Worm (Caenorhabditis elegans) whole organism, mixed stage, embryonic: ENCODE results near the gene fbxa-215.

Experiments used
- M03D4.4 ChIP-seq: sonication (generic microtip); optimal IDR thresholded peaks from 2 replicates; lab custom pipeline; 2017; ENCODE audit warnings: mild to moderate bottlenecking, missing genetic modification characterization, missing compliant biosample characterization
- bed-3 ChIP-seq: fragments of 200-800 bp; sonication (Bioruptor generic); optimal IDR thresholded peaks from 3 replicates; lab custom pipeline; 2018; ENCODE audit warnings: mild to moderate bottlenecking, missing genetic modification characterization, moderate library complexity, missing compliant biosample characterization
- blmp-1 ChIP-seq: fragments of 150-350 bp; optimal IDR thresholded peaks from 2 replicates; lab custom pipeline; 2014; ENCODE audit warnings: missing biosample characterization, missing genetic modification characterization
- ceh-39 ChIP-seq: fragments of 150-350 bp; optimal IDR thresholded peaks from 2 replicates; lab custom pipeline; 2014; ENCODE audit warnings: missing biosample characterization, missing genetic modification characterization
- ceh-43 ChIP-seq: fragments of 200-800 bp; sonication (Bioruptor generic); optimal IDR thresholded peaks from 2 replicates; lab custom pipeline; 2018; ENCODE audit warnings: mild to moderate bottlenecking, missing genetic modification characterization, moderate library complexity, missing compliant biosample characterization
- ceh-83 ChIP-seq: fragments of 200-800 bp; sonication (Bioruptor generic); optimal IDR thresholded peaks from 2 replicates; lab custom pipeline; 2018; ENCODE audit warnings: mild to moderate bottlenecking, missing genetic modification characterization, missing compliant biosample characterization
- ces-1 ChIP-seq: fragments of 150-350 bp; optimal IDR thresholded peaks from 2 replicates; lab custom pipeline; 2014; ENCODE audit warnings: missing biosample characterization, missing genetic modification reagents, missing genetic modification characterization
- cnd-1 ChIP-seq: fragments of 200-800 bp; sonication (Bioruptor generic); optimal IDR thresholded peaks from 2 replicates; lab custom pipeline; 2018; ENCODE audit warnings: mild to moderate bottlenecking, missing genetic modification characterization, missing compliant biosample characterization
- drap-1 ChIP-seq: fragments of 200-800 bp; sonication (Bioruptor generic); optimal IDR thresholded peaks from 3 replicates; lab custom pipeline; 2018; ENCODE audit warnings: mild to moderate bottlenecking, missing genetic modification characterization, missing compliant biosample characterization
- elt-1 ChIP-seq: sonication (generic microtip); optimal IDR thresholded peaks from 2 replicates; lab custom pipeline; 2017; ENCODE audit warnings: missing genetic modification characterization, mild to moderate bottlenecking, missing compliant biosample characterization, antibody characterized with exemption, moderate library complexity, borderline replicate concordance; ENCODE audit not compliant: insufficient read depth
- elt-3 ChIP-seq: fragments of 150-350 bp; optimal IDR thresholded peaks from 2 replicates; lab custom pipeline; 2014; ENCODE audit warnings: missing biosample characterization, missing genetic modification characterization
- flh-1 ChIP-seq: fragments of 200-800 bp; sonication (Bioruptor generic); optimal IDR thresholded peaks from 2 replicates; lab custom pipeline; 2018; ENCODE audit warnings: mild to moderate bottlenecking, missing genetic modification characterization, moderate library complexity, missing compliant biosample characterization
- ham-2 ChIP-seq: fragments of 200-800 bp; sonication (Bioruptor generic); optimal IDR thresholded peaks from 2 replicates; lab custom pipeline; 2018; ENCODE audit warnings: mild to moderate bottlenecking, missing genetic modification characterization, missing compliant biosample characterization
- hlh-1 ChIP-seq: fragments of 150-350 bp; optimal IDR thresholded peaks from 2 replicates; lab custom pipeline; 2014; ENCODE audit warnings: missing biosample characterization, missing genetic modification reagents, missing genetic modification characterization
- lin-13 ChIP-seq: fragments of 150-350 bp; optimal IDR thresholded peaks from 2 replicates; lab custom pipeline; 2014; ENCODE audit warnings: missing biosample characterization, missing genetic modification characterization
- lin-32 ChIP-seq: fragments of 200-800 bp; sonication (Bioruptor generic); optimal IDR thresholded peaks from 2 replicates; lab custom pipeline; 2018; ENCODE audit warnings: mild to moderate bottlenecking, missing genetic modification characterization, missing compliant biosample characterization
- lsy-2 ChIP-seq: fragments of 150-350 bp; optimal IDR thresholded peaks from 2 replicates; lab custom pipeline; 2014; ENCODE audit warnings: missing biosample characterization, missing genetic modification characterization
- mab-5 ChIP-seq: fragments of 150-350 bp; optimal IDR thresholded peaks from 2 replicates; lab custom pipeline; 2014; ENCODE audit warnings: missing biosample characterization, missing genetic modification characterization
- mep-1 ChIP-seq: fragments of 150-350 bp; optimal IDR thresholded peaks from 2 replicates; lab custom pipeline; 2017; ENCODE audit warnings: missing biosample characterization, missing genetic modification reagents, missing genetic modification characterization, inconsistent platforms
- nhr-2 ChIP-seq: fragments of 150-350 bp; optimal IDR thresholded peaks from 2 replicates; lab custom pipeline; 2014; ENCODE audit warnings: missing biosample characterization, missing genetic modification characterization
- nhr-237 ChIP-seq: fragments of 150-350 bp; optimal IDR thresholded peaks from 2 replicates; lab custom pipeline; 2014; ENCODE audit warnings: missing biosample characterization, missing genetic modification characterization
- nhr-28 ChIP-seq: fragments of 150-350 bp; optimal IDR thresholded peaks from 2 replicates; lab custom pipeline; 2014; ENCODE audit warnings: missing biosample characterization, missing genetic modification characterization
- nhr-76 ChIP-seq: sonication (generic microtip); optimal IDR thresholded peaks from 2 replicates; lab custom pipeline; 2017; ENCODE audit warnings: missing biosample characterization, missing genetic modification characterization
- pha-4 ChIP-seq: fragments of 150-350 bp; optimal IDR thresholded peaks from 2 replicates; lab custom pipeline; 2018; ENCODE audit warnings: missing biosample characterization, missing genetic modification reagents, missing genetic modification characterization
- sem-2 ChIP-seq: fragments of 200-800 bp; sonication (Bioruptor generic); optimal IDR thresholded peaks from 2 replicates; lab custom pipeline; 2018; ENCODE audit warnings: mild to moderate bottlenecking, missing genetic modification characterization, missing compliant biosample characterization
- sptf-1 ChIP-seq: sonication (generic microtip); optimal IDR thresholded peaks from 2 replicates; lab custom pipeline; 2017; ENCODE audit warnings: mild to moderate bottlenecking, missing genetic modification characterization, moderate library complexity, missing compliant biosample characterization
- unc-120 ChIP-seq: sonication (generic microtip); optimal IDR thresholded peaks from 2 replicates; lab custom pipeline; 2017; ENCODE audit warnings: missing genetic modification characterization, missing compliant biosample characterization; ENCODE audit not compliant: poor library complexity, severe bottlenecking
- unc-39 ChIP-seq: fragments of 150-350 bp; optimal IDR thresholded peaks from 2 replicates; lab custom pipeline; 2014; ENCODE audit warnings: missing biosample characterization, missing genetic modification characterization
- unc-62 ChIP-seq: fragments of 150-350 bp; optimal IDR thresholded peaks from 2 replicates; lab custom pipeline; 2014; ENCODE audit warnings: missing biosample characterization, missing genetic modification reagents, missing genetic modification characterization
- zip-8 ChIP-seq: fragments of 150-350 bp; optimal IDR thresholded peaks from 2 replicates; lab custom pipeline; 2014; ENCODE audit warnings: missing biosample characterization, missing genetic modification characterization
- ztf-11 ChIP-seq: fragments of 150-350 bp; optimal IDR thresholded peaks from 2 replicates; lab custom pipeline; 2014; ENCODE audit warnings: missing biosample characterization, missing genetic modification characterization

The fbxa-215 gene

DNA sequence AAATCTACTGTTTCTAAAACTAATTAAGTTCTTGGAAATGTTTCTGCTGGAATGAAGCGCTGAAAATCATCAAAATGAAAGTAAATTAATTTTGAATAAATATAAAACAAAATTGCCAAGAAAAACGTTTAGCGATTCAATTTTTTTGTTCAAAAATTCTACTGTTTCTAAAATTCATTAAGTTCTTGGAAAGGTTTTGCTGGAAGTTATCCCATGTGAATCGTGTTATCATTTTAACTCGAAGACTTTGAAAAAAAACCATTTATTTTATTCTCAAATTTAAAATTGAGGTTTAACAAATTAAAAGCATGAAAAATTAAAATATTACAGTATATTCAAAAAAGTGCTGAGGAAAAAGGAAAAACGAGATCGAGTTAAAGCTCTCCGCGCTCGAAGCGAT lies 18.1 kb upstream of the fbxa-215 start:
- TF ChIP-seq nhr-76 (no peak), blmp-1 (tag; lab: Kevin White, UChicago) (no peak), lin-13 (tag; lab: Kevin White, UChicago) (no peak), mep-1 (no peak), nhr-2 (no peak), ces-1 (GFP tag; lab: Kevin White, UChicago) (no peak), zip-8 (no peak), unc-120 (tag; lab: Kevin White, UChicago) (no peak), hlh-1 (tag; lab: Kevin White, UChicago) (no peak)

DNA sequence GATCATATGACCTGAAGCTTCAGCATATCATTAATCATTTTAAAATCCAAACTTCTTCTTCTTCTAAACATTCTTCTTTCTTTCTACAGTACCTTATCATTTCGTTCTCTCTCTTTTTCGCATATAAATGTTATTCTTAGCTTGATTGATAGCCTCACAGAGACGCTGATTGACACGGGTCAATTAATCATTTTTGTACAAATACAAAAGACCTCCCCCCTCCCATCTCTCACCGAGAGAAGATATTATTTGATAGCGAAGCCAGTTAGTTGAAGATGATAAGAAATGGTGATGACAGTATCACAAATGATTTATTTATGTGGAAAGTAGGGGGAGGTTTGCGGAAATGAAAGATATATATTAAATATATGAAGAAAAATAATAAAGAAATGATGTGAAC lies 16.0 kb upstream of the fbxa-215 start:
- TF ChIP-seq hlh-1 (tag; lab: Kevin White, UChicago), result no peak
- TF ChIP-seq nhr-76, result no peak
- peak; percentile 78 for TF ChIP-seq elt-3 (tag; lab: Kevin White, UChicago)
- peak; percentile 57 for TF ChIP-seq mab-5 (tag; lab: Kevin White, UChicago)
- TF ChIP-seq unc-62 (GFP tag; lab: Kevin White, UChicago), result peak; percentile 94

DNA sequence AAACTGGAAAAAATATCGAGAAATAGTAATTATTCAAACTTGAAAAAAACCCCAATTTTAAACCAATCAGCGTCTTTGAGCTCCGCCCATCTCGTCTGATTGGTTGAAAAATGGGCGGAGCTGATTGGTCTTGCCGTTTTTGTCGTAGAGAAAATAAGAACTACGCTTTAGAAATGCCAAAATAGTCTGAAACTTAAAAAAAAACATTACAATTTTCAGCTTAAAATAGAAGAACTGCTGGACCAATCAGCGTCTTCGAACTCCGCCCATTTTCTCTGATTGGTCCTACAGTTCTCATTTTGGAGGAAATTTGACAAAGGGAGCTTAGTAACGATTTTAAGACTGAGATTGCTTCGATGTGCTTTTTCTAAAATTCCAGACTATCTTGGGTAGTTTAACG lies 12.8 kb upstream of the fbxa-215 start:
- TF ChIP-seq cnd-1 (tag; lab: Kevin White, UChicago) (no peak), lin-13 (tag; lab: Kevin White, UChicago) (no peak), unc-39 (tag; lab: Kevin White, UChicago) (no peak)

DNA sequence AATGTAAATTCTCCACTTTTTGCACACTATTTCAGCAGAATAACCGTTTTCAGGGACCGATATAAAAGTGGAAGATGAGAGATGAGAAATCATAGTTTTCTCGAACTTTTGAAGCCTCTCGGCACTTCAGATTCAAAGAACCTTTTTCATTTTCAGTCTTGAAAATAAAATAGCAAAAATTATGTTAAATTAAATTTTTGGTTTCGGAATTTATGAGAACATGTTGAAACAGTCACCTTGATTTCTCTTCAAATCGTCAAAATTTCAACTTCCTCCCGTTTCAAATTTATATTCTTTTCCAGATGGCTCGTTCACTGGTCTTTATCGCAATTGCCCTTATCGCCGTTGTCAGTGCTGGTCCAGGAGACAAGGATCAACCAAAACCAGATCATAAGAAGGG lies 11.9 kb upstream of the fbxa-215 start, which contains the start of gene srlf-26:
Gene srlf-26 (plus strand): TSS at position 301 of the 400 bp plus-strand sequence.
- no peak for TF ChIP-seq lsy-2 (tag; lab: Kevin White, UChicago)
- no peak for TF ChIP-seq unc-120 (tag; lab: Kevin White, UChicago)
- TF ChIP-seq lin-13 (tag; lab: Kevin White, UChicago), result no peak
- TF ChIP-seq elt-1 (tag; lab: Kevin White, UChicago), result no peak
- TF ChIP-seq flh-1, result no peak
- no peak for TF ChIP-seq nhr-237 (tag; lab: Kevin White, UChicago)
- TF ChIP-seq elt-3 (tag; lab: Kevin White, UChicago), result no peak
- no peak for TF ChIP-seq sptf-1 (tag; lab: Kevin White, UChicago)

DNA sequence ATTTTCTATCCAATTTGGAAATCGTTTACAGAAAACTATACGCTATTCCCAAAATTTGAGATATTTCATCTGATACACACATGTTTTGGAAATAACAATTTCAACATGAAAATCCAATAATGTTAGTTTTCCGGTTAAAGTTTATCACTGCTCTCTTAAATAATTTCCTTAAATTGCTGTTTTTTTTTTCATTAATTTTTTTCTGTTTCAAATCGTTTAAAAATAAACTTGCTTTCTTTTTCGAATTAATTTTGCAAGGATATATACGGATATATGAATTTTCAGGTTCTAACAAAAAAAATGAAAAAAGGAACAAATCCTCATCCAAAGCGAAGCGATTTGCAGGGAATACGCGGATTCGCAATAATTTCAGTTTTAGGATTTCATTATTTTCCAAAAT lies 6.8 kb upstream of the fbxa-215 start, which contains the start of gene oac-48:
Gene oac-48 (plus strand): TSS at position 301 of the 400 bp plus-strand sequence.
- TF ChIP-seq drap-1 (GFP tag; lab: Kevin White, UChicago), result no peak
- no peak for TF ChIP-seq lin-32
- no peak for TF ChIP-seq lin-13 (tag; lab: Kevin White, UChicago)
- TF ChIP-seq ztf-11 (tag; lab: Kevin White, UChicago), result no peak
- no peak for TF ChIP-seq ceh-43 (GFP tag; lab: Kevin White, UChicago)
- TF ChIP-seq ham-2, result no peak
- no peak for TF ChIP-seq pha-4 (tag; lab: Kevin White, UChicago)
- TF ChIP-seq sem-2 (GFP tag; lab: Kevin White, UChicago), result no peak
- no peak for TF ChIP-seq ceh-39 (tag; lab: Kevin White, UChicago)
- TF ChIP-seq M03D4.4 (tag; lab: Kevin White, UChicago), result no peak
- no peak for TF ChIP-seq nhr-28 (tag; lab: Kevin White, UChicago)

DNA sequence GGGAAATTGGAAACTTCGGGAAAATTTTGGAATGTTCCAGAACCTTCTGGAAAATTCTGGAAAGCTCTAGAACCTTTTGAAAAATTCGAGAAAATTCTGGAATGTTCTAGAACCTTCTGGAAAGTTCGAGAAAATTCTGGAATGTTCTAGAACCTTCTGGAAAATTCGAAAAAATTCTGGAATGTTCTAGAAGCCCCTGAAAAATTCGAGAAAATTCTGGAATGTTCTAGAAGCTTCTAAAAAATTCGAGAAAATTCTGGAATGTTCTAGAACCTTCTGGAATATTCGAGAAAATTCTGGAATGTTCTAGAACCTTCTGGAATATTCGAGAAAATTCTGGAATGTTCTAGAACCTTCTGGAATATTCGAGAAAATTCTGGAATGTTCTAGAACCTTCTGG lies 1.3 kb upstream of the fbxa-215 start:
- TF ChIP-seq ceh-83 (GFP tag; lab: Kevin White, UChicago), result peak; percentile 61

DNA sequence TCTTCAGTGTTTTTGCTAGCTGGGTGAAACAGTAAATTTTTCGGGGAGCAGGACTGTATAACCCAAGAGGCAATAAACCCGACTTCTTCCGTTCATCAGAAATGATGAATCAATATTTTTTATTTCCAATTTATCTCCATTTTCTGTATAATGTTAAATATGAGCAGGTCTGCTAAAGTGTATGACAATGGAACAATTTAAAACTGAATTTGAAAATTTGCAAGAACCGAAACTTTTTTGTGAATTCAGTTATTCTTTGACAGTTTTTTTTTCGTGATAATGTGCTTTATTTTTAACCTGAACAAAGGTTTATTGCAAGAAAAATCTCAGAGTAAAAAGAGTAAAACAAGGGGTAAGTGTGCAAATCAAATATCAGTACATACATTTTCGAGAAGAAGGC lies 1.6 kb downstream of the fbxa-215 start:
- no peak for TF ChIP-seq zip-8
- no peak for TF ChIP-seq unc-120 (tag; lab: Kevin White, UChicago)
- TF ChIP-seq nhr-28 (tag; lab: Kevin White, UChicago), result no peak
- TF ChIP-seq bed-3, result no peak
